Fruit fly (Drosophila melanogaster) S2 (cell line): ENCODE results near the gene Myo10A.

Experiments used
- CG8478 ChIP-seq: fragments of >200 bp; optimal IDR thresholded peaks from 2 replicates; lab custom pipeline; 2018
- CTCF ChIP-seq, 2 experiments: fragments of >200 bp; optimal IDR thresholded peaks; 2 replicates each; lab custom pipeline; 2018

- TF ChIP-seq CG8478 (lab: Kevin White, UChicago) (no peak), CTCF (optimal IDR thresholded peaks at IDR 0.05; lab: Kevin White, UChicago) (no peak)
These were observed 46.9 kb upstream of the Myo10A start for dm6 chrX:10883740-10884139.
